Worm (Caenorhabditis elegans) whole organism, young adult: ENCODE measurements around the gene R144.13.

Experiments
- T07F8.4 ChIP-seq: sonication (generic microtip); optimal IDR thresholded peaks from 2 replicates; lab custom pipeline; 2016; ENCODE audit warnings: mild to moderate bottlenecking, missing genetic modification characterization, moderate library complexity, missing compliant biosample characterization
- Y95B8A.8 ChIP-seq: fragments of 200-800 bp; sonication (Bioruptor generic); IDR thresholded peaks from 2 replicates; pipeline ENCODE4 v1.3.6; 2022; ENCODE audit warnings: missing genetic modification reagents, missing genetic modification characterization, missing compliant biosample characterization
- ceh-100 ChIP-seq: fragments of 200-800 bp; sonication (Bioruptor generic); IDR thresholded peaks from 2 replicates; pipeline ENCODE4 v1.3.6; 2022; ENCODE audit warnings: missing genetic modification reagents, missing genetic modification characterization, missing compliant biosample characterization
- efl-1 ChIP-seq: fragments of 150-350 bp; optimal IDR thresholded peaks from 2 replicates; lab custom pipeline; 2014; ENCODE audit warnings: missing biosample characterization, missing genetic modification reagents, missing genetic modification characterization
- him-1 ChIP-seq: sonication (generic microtip); optimal IDR thresholded peaks from 2 replicates; lab custom pipeline; 2016; ENCODE audit warnings: missing genotype, missing genetic modification reagents, missing genetic modification characterization, missing compliant biosample characterization
- madf-8 ChIP-seq: fragments of 200-800 bp; sonication (Bioruptor generic); conservative IDR thresholded peaks from 2 replicates; pipeline ENCODE4 v1.3.6; 2022; ENCODE audit warnings: missing genetic modification reagents, missing genetic modification characterization, missing compliant biosample characterization
- rcor-1 ChIP-seq: fragments of 200-800 bp; sonication (Bioruptor generic); IDR thresholded peaks from 2 replicates; pipeline ENCODE4 v1.3.6; 2022; ENCODE audit warnings: missing genetic modification reagents, missing genetic modification characterization, missing compliant biosample characterization

DNA sequence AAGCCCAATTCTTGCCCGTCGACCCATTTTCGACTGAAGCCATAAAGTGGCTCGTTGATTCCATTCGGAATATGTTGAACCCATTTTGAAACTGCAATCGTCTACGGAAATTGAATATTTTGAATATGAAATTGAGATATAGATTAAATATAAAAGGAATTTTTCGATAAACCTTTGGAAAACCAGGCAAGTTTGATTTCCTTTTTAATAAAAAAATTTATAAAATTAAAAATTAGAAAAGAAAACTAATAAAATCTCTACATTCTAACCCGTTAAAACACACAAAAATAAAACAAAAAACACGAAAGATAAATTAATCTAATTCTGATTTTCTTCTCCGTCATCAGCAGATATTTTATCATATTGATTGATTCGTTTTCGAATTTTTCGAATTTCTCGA lies 16.2 kb upstream of the R144.13 start, which contains the start of gene R144.12:
- TF ChIP-seq efl-1 (GFP tag; lab: Kevin White, UChicago) = no peak
- TF ChIP-seq rcor-1 = no peak
- no peak for TF ChIP-seq ceh-100 (GFP tag; lab: Robert Waterston, UW)
- TF ChIP-seq T07F8.4 (tag; lab: Kevin White, UChicago) = no peak
- TF ChIP-seq madf-8 (GFP tag; lab: Robert Waterston, UW) = no peak
- TF ChIP-seq Y95B8A.8 (GFP tag; lab: Robert Waterston, UW) = no peak
- no peak for TF ChIP-seq him-1
